Fruit fly (Drosophila melanogaster) whole organism, embryonic: Measurements from ENCODE around the gene Tre1.

ENCODE experiments used
- Blimp-1 ChIP-seq: fragments of 200-800 bp; sonication (Bioruptor generic); optimal IDR thresholded peaks from 3 replicates; lab custom pipeline; 2018; ENCODE audit warnings: missing biosample characterization, missing genetic modification characterization, mild to moderate bottlenecking, moderate library complexity, missing genetic modification reagents
- CG1024 ChIP-seq: fragments of 200-800 bp; sonication (Bioruptor generic); IDR thresholded peaks from 2 replicates; pipeline ENCODE4 v1.3.6; 2022; ENCODE audit warnings: missing biosample characterization, missing genetic modification characterization
- CG11456 ChIP-seq: fragments of 200-800 bp; sonication (Bioruptor generic); IDR thresholded peaks from 3 replicates; pipeline ENCODE4 v1.3.6; 2022; ENCODE audit warnings: missing biosample characterization, missing genetic modification characterization
- CG11723 ChIP-seq: fragments of 200-800 bp; sonication (Bioruptor generic); optimal IDR thresholded peaks from 2 replicates; lab custom pipeline; 2017; ENCODE audit warnings: missing biosample characterization, mild to moderate bottlenecking, missing genetic modification characterization
- CG12155 ChIP-seq: fragments of 200-800 bp; sonication (Bioruptor generic); optimal IDR thresholded peaks from 3 replicates; lab custom pipeline; 2016; ENCODE audit warnings: missing biosample characterization, missing genetic modification characterization
- CG12659 ChIP-seq: fragments of 200-800 bp; sonication (Bioruptor generic); optimal IDR thresholded peaks from 3 replicates; lab custom pipeline; 2017; ENCODE audit warnings: mild to moderate bottlenecking, missing biosample characterization, missing genetic modification reagents, missing genetic modification characterization
- CG15073 ChIP-seq: fragments of 200-800 bp; sonication (Bioruptor generic); optimal IDR thresholded peaks from 2 replicates; lab custom pipeline; 2016; ENCODE audit warnings: missing biosample characterization, missing genetic modification characterization
- CG17361 ChIP-seq: fragments of 200-800 bp; sonication (Bioruptor generic); IDR thresholded peaks from 3 replicates; pipeline ENCODE4 v1.3.6; 2022; ENCODE audit warnings: missing biosample characterization, missing genetic modification characterization
- CG1792 ChIP-seq: fragments of 200-800 bp; sonication (Bioruptor generic); optimal IDR thresholded peaks from 2 replicates; lab custom pipeline; 2016; ENCODE audit warnings: missing biosample characterization, missing genetic modification characterization
- CG18011 ChIP-seq: fragments of 200-800 bp; sonication (Bioruptor generic); optimal IDR thresholded peaks from 2 replicates; lab custom pipeline; 2017; ENCODE audit warnings: missing biosample characterization, missing genetic modification characterization, mild to moderate bottlenecking, moderate library complexity, missing genotype
- CG31388 ChIP-seq: fragments of 200-800 bp; sonication (Bioruptor generic); optimal IDR thresholded peaks from 2 replicates; lab custom pipeline; 2016; ENCODE audit warnings: missing biosample characterization, missing genetic modification characterization
- CG34422 ChIP-seq: fragments of 200-800 bp; sonication (Bioruptor generic); IDR thresholded peaks from 3 replicates; pipeline ENCODE4 v1.3.6; 2022; ENCODE audit warnings: missing biosample characterization, missing genetic modification characterization
- CG3726 ChIP-seq: fragments of 200-800 bp; sonication (Bioruptor generic); IDR thresholded peaks from 3 replicates; pipeline ENCODE4, ENCODE4 v1.3.6; 2022; ENCODE audit warnings: missing biosample characterization, missing genetic modification characterization
- CG4707 ChIP-seq: fragments of 200-800 bp; sonication (Bioruptor generic); optimal IDR thresholded peaks from 2 replicates; lab custom pipeline; 2018; ENCODE audit warnings: missing biosample characterization, mild to moderate bottlenecking, missing genetic modification characterization, moderate library complexity
- CG4820 ChIP-seq: fragments of 200-800 bp; sonication (Bioruptor generic); optimal IDR thresholded peaks from 3 replicates; lab custom pipeline; 2016; ENCODE audit warnings: missing biosample characterization, missing genetic modification characterization
- CG5180 ChIP-seq: fragments of 200-800 bp; sonication (Bioruptor generic); optimal IDR thresholded peaks from 3 replicates; lab custom pipeline; 2017; ENCODE audit warnings: missing biosample characterization, missing genetic modification characterization, mild to moderate bottlenecking, moderate library complexity, missing genetic modification reagents
- CG6175 ChIP-seq: fragments of 200-800 bp; sonication (Bioruptor generic); IDR thresholded peaks from 3 replicates; pipeline ENCODE4 v1.3.6; 2022; ENCODE audit warnings: missing biosample characterization, missing genetic modification characterization
- CG8089 ChIP-seq: fragments of 200-800 bp; sonication (Bioruptor generic); optimal IDR thresholded peaks from 3 replicates; lab custom pipeline; 2016; ENCODE audit warnings: missing biosample characterization, missing genetic modification characterization
- CG8290 ChIP-seq, 3 experiments: fragments of 200-800 bp; sonication (Bioruptor generic); optimal IDR thresholded peaks; 2 replicates each; lab custom pipeline; 2016 to 2019; ENCODE audit warnings: missing biosample characterization in 3 of 3, missing genetic modification characterization in 3 of 3, mild to moderate bottlenecking in 2 of 3, moderate library complexity in 1 of 3
- CHES-1-like ChIP-seq: fragments of 200-800 bp; sonication (Bioruptor generic); optimal IDR thresholded peaks from 2 replicates; lab custom pipeline; 2016; ENCODE audit warnings: missing biosample characterization, missing genetic modification characterization
- CkIIα-i1 ChIP-seq: fragments of 200-800 bp; sonication (Bioruptor generic); IDR thresholded peaks from 2 replicates; pipeline ENCODE4 v1.3.6; 2022; ENCODE audit warnings: missing biosample characterization, missing genetic modification characterization
- CoRest ChIP-seq: fragments of 200-800 bp; sonication (Bioruptor generic); optimal IDR thresholded peaks from 3 replicates; lab custom pipeline; 2018; ENCODE audit warnings: missing biosample characterization, mild to moderate bottlenecking, missing genetic modification characterization, moderate library complexity
- Doc2 ChIP-seq: fragments of 200-800 bp; sonication (Bioruptor generic); IDR thresholded peaks from 2 replicates; pipeline ENCODE4 v1.3.6; 2022; ENCODE audit warnings: missing biosample characterization, missing genetic modification characterization
- E2f1 ChIP-seq: fragments of 200-800 bp; sonication (Bioruptor generic); IDR thresholded peaks from 2 replicates; pipeline ENCODE4 v1.3.6; 2022; ENCODE audit warnings: missing biosample characterization, missing genetic modification characterization
- Ets65A ChIP-seq: fragments of 200-800 bp; sonication (Bioruptor generic); peaks from one replicate; lab custom pipeline; 2016; ENCODE audit warnings: missing biosample characterization, missing genetic modification characterization
- Gsc ChIP-seq: fragments of 200-800 bp; sonication (Bioruptor generic); IDR thresholded peaks from 2 replicates; pipeline ENCODE4 v1.3.6; 2022; ENCODE audit warnings: missing biosample characterization, missing genetic modification characterization
- HLH4C ChIP-seq: fragments of 200-800 bp; sonication (Bioruptor generic); IDR thresholded peaks from 3 replicates; pipeline ENCODE4 v1.3.6; 2022; ENCODE audit warnings: missing biosample characterization, missing genetic modification characterization; ENCODE audit not compliant: partially characterized antibody
- HLHmδ ChIP-seq: fragments of 200-800 bp; sonication (Bioruptor generic); optimal IDR thresholded peaks from 2 replicates; lab custom pipeline; 2018; ENCODE audit warnings: missing biosample characterization, mild to moderate bottlenecking, missing genetic modification characterization, moderate library complexity
- Meics ChIP-seq: fragments of 200-800 bp; sonication (Bioruptor generic); optimal IDR thresholded peaks from 2 replicates; lab custom pipeline; 2017; ENCODE audit warnings: missing biosample characterization, mild to moderate bottlenecking, missing genetic modification characterization
- Myb ChIP-seq: fragments of 200-800 bp; sonication (Bioruptor generic); optimal IDR thresholded peaks from 2 replicates; lab custom pipeline; 2016; ENCODE audit warnings: missing biosample characterization, missing genetic modification characterization
- Optix ChIP-seq: fragments of 200-800 bp; sonication (Bioruptor generic); IDR thresholded peaks from 3 replicates; pipeline ENCODE4 v1.3.6; 2022; ENCODE audit warnings: missing biosample characterization, missing genetic modification characterization
- Sry-β ChIP-seq: fragments of 200-800 bp; sonication (Bioruptor generic); optimal IDR thresholded peaks from 2 replicates; lab custom pipeline; 2018; ENCODE audit warnings: missing biosample characterization, mild to moderate bottlenecking, missing genetic modification characterization, moderate library complexity
- aop ChIP-seq: fragments of 200-800 bp; sonication (Bioruptor generic); IDR thresholded peaks from 2 replicates; pipeline ENCODE4 v1.3.6; 2022; ENCODE audit warnings: missing biosample characterization, missing genetic modification characterization
- bowl ChIP-seq: fragments of 200-800 bp; sonication (Bioruptor generic); IDR thresholded peaks from 2 replicates; pipeline ENCODE4 v1.3.6; 2022; ENCODE audit warnings: missing biosample characterization, missing genetic modification characterization
- btn ChIP-seq: fragments of 200-800 bp; sonication (Bioruptor generic); optimal IDR thresholded peaks from 2 replicates; lab custom pipeline; 2016; ENCODE audit warnings: missing biosample characterization, missing genetic modification characterization
- cad ChIP-seq: fragments of >200 bp; optimal IDR thresholded peaks from 2 replicates; lab custom pipeline; 2017; ENCODE audit warnings: missing biosample characterization, missing genetic modification characterization
- crp ChIP-seq, 2 experiments: fragments of 200-800 bp; sonication (Bioruptor generic); optimal IDR thresholded peaks; 2 replicates in 1 of 2; 3 replicates in 1 of 2; lab custom pipeline; 2017; ENCODE audit warnings: missing biosample characterization in 2 of 2, missing genetic modification characterization in 2 of 2, mild to moderate bottlenecking in 1 of 2, moderate library complexity in 1 of 2
- disco-r ChIP-seq: fragments of 200-800 bp; sonication (Bioruptor generic); optimal IDR thresholded peaks from 2 replicates; lab custom pipeline; 2016; ENCODE audit warnings: missing biosample characterization, missing genetic modification characterization
- ewg ChIP-seq: fragments of 200-800 bp; sonication (Bioruptor generic); optimal IDR thresholded peaks from 3 replicates; lab custom pipeline; 2017; ENCODE audit warnings: mild to moderate bottlenecking, missing biosample characterization, missing genetic modification reagents, missing genetic modification characterization
- fd102C ChIP-seq: fragments of 200-800 bp; sonication (Bioruptor generic); optimal IDR thresholded peaks from 2 replicates; lab custom pipeline; 2018; ENCODE audit warnings: missing biosample characterization, mild to moderate bottlenecking, missing genetic modification characterization, moderate library complexity
- ind ChIP-seq: fragments of 200-800 bp; sonication (Bioruptor generic); optimal IDR thresholded peaks from 3 replicates; lab custom pipeline; 2016; ENCODE audit warnings: missing biosample characterization, missing genetic modification characterization
- lilli ChIP-seq: fragments of 200-800 bp; sonication (Bioruptor generic); optimal IDR thresholded peaks from 3 replicates; lab custom pipeline; 2016; ENCODE audit warnings: missing biosample characterization, missing genetic modification characterization
- luna ChIP-seq: fragments of 200-800 bp; sonication (Bioruptor generic); optimal IDR thresholded peaks from 2 replicates; lab custom pipeline; 2016; ENCODE audit warnings: missing biosample characterization, missing genetic modification characterization
- org-1 ChIP-seq: fragments of 200-800 bp; sonication (Bioruptor generic); optimal IDR thresholded peaks from 2 replicates; lab custom pipeline; 2017; ENCODE audit warnings: missing biosample characterization, missing genetic modification characterization
- phol ChIP-seq: fragments of 200-800 bp; sonication (Bioruptor generic); optimal IDR thresholded peaks from 3 replicates; lab custom pipeline; 2018; ENCODE audit warnings: missing biosample characterization, mild to moderate bottlenecking, missing genetic modification characterization, moderate library complexity
- pnt ChIP-seq: fragments of 200-800 bp; sonication (Bioruptor generic); optimal IDR thresholded peaks from 3 replicates; lab custom pipeline; 2016; ENCODE audit warnings: missing biosample characterization, missing genetic modification characterization
- scrt ChIP-seq: fragments of 200-800 bp; sonication (Bioruptor generic); optimal IDR thresholded peaks from 2 replicates; lab custom pipeline; 2018; ENCODE audit warnings: missing biosample characterization, mild to moderate bottlenecking, missing genetic modification characterization, moderate library complexity
- sens-2 ChIP-seq: fragments of 200-800 bp; sonication (Bioruptor generic); IDR thresholded peaks from 2 replicates; pipeline ENCODE4 v1.3.6; 2022; ENCODE audit warnings: missing biosample characterization, missing genetic modification characterization
- sisA ChIP-seq: fragments of 200-800 bp; sonication (Bioruptor generic); IDR thresholded peaks from 2 replicates; pipeline ENCODE4 v1.3.6; 2022; ENCODE audit warnings: missing biosample characterization, missing genetic modification characterization
- tap ChIP-seq: fragments of 200-800 bp; optimal IDR thresholded peaks from 3 replicates; lab custom pipeline; 2019; ENCODE audit warnings: missing biosample characterization, mild to moderate bottlenecking, missing genetic modification characterization, moderate library complexity

The Tre1 gene

dm6 chrX:5705899-5706312, 26.1 kb upstream of the Tre1 start (continued):
- peak; percentile 76 for TF ChIP-seq Blimp-1
- TF ChIP-seq lilli (GFP tag; lab: Kevin White, UChicago): peak; percentile 76
- TF ChIP-seq pnt: peak; percentile 71
- no peak for TF ChIP-seq cad
- TF ChIP-seq Gsc (GFP tag; lab: Robert Waterston, UW): peak; percentile 84
- TF ChIP-seq sisA (GFP tag; lab: Robert Waterston, UW): peak; percentile 87
- peak; percentile 92 for TF ChIP-seq CG34422 (GFP tag; lab: Robert Waterston, UW)
- peak; percentile 78 for TF ChIP-seq Doc2 (GFP tag; lab: Robert Waterston, UW)
- TF ChIP-seq org-1 (GFP tag; lab: Kevin White, UChicago): peak; percentile 84
- TF ChIP-seq CG15073 (GFP tag; lab: Kevin White, UChicago): no peak
- TF ChIP-seq Meics (GFP tag; lab: Kevin White, UChicago): peak; percentile 90
- TF ChIP-seq CHES-1-like (GFP tag; lab: Kevin White, UChicago): peak; percentile 27
- peak; percentile 86 for TF ChIP-seq Optix (GFP tag; lab: Robert Waterston, UW)
- TF ChIP-seq Ets65A (GFP tag; lab: Kevin White, UChicago): peak; percentile 84
- TF ChIP-seq luna (GFP tag; lab: Kevin White, UChicago): peak; percentile 17
- TF ChIP-seq disco-r: peak; percentile 30
- TF ChIP-seq aop (GFP tag; lab: Robert Waterston, UW): no peak
- peak; percentile 39; the same call in 1 of the 2 replicates for TF ChIP-seq bowl (GFP tag; lab: Robert Waterston, UW)
- peak; percentile 38 for TF ChIP-seq CG18011 (GFP tag; lab: Kevin White, UChicago)
- TF ChIP-seq Myb: peak; percentile 25
- peak; percentile 88 for TF ChIP-seq tap
- peak in 1 of 2 experiments; percentile 25 for TF ChIP-seq crp (GFP tag; optimal IDR thresholded peaks at IDR 0.05; lab: Kevin White, UChicago)
- TF ChIP-seq CG4820 (GFP tag; lab: Kevin White, UChicago): peak; percentile 84
- no peak for TF ChIP-seq HLH4C
- peak; percentile 84 for TF ChIP-seq ind
- TF ChIP-seq CG17361: peak; percentile 81
- no peak for TF ChIP-seq HLHmδ (GFP tag; lab: Kevin White, UChicago)
- TF ChIP-seq CG11456 (GFP tag; lab: Robert Waterston, UW): peak; percentile 92
- TF ChIP-seq CkIIα-i1 (GFP tag; lab: Robert Waterston, UW): 0 out of 2 replicates have a peak, but pooled peaks have one; percentile 47
- TF ChIP-seq CG11723: peak; percentile 37
- TF ChIP-seq fd102C (GFP tag; lab: Kevin White, UChicago): no peak
- peak; percentile 82 for TF ChIP-seq CoRest (tag; lab: Kevin White, UChicago)
- TF ChIP-seq sens-2 (GFP tag; lab: Robert Waterston, UW): peak; percentile 42; the same call in 1 of the 2 replicates
- peak; percentile 88 for TF ChIP-seq E2f1 (GFP tag; lab: Robert Waterston, UW)
- no peak for TF ChIP-seq CG8290 (GFP tag; optimal IDR thresholded peaks at IDR 0.05; lab: Kevin White, UChicago)
- TF ChIP-seq CG8290 (tag; optimal IDR thresholded peaks at IDR 0.05; lab: Kevin White, UChicago): peak in 1 of 2 experiments; percentile 92
- TF ChIP-seq CG12659 (GFP tag; lab: Kevin White, UChicago): peak; percentile 79
- peak; percentile 80 for TF ChIP-seq scrt (GFP tag; lab: Kevin White, UChicago)
- peak; percentile 89 for TF ChIP-seq CG6175 (GFP tag; lab: Robert Waterston, UW)
- no peak for TF ChIP-seq Sry-β
- TF ChIP-seq CG5180 (GFP tag; lab: Kevin White, UChicago): peak; percentile 80
- peak; percentile 13 for TF ChIP-seq CG8089
- peak; percentile 82 for TF ChIP-seq phol (tag; lab: Kevin White, UChicago)
- peak; percentile 54 for TF ChIP-seq CG31388 (GFP tag; lab: Kevin White, UChicago)
- no peak for TF ChIP-seq CG4707 (GFP tag; lab: Kevin White, UChicago)
- peak; percentile 77 for TF ChIP-seq CG1024 (GFP tag; lab: Robert Waterston, UW)
- TF ChIP-seq CG12155 (GFP tag; lab: Kevin White, UChicago): peak; percentile 62
- peak; percentile 12 for TF ChIP-seq btn (GFP tag; lab: Kevin White, UChicago)
- TF ChIP-seq CG3726 (GFP tag; lab: Robert Waterston, UW): peak; percentile 87; the same call in 2 of the 3 replicates
- TF ChIP-seq ewg (GFP tag; lab: Kevin White, UChicago): peak; percentile 50
- TF ChIP-seq CG1792: peak; percentile 42
